Worm (Caenorhabditis elegans): Measurements from ENCODE around the gene nas-20.

nas-20 gene

DNA sequence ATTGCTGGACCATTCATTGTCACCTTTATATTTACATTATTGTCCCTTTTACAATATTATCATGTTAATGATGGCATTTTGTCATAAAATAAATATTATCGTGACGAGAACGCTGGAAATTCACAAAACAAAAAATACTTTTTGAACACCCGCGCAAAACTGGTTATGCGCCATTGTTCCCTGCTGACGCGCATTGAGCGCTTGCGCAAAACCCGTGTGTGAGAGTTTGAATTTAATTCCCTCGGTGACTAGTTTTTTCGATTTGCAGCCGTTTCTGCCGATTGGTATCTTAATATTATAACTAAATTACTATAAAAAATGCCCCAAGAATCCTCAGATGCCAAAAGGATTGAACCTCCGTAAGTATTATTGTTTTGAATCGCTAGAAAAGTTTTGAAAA, 49.3 kb upstream of the nas-20 start, which contains the start of gene pafo-1 (continued):
- no peak for TF ChIP-seq die-1 (tag; optimal IDR thresholded peaks at IDR 0.05)
- peak; percentile 69 for TF ChIP-seq ztf-26 (tag; optimal IDR thresholded peaks at IDR 0.05)
- TF ChIP-seq madf-10 (tag; optimal IDR thresholded peaks at IDR 0.05) = no peak
- peak; percentile 66 for TF ChIP-seq tbp1 (GFP tag; optimal IDR thresholded peaks at IDR 0.05)
- peak; percentile 89 for TF ChIP-seq attf-5 (GFP tag; optimal IDR thresholded peaks at IDR 0.05)
- peak; percentile 16 for TF ChIP-seq pha-4 (tag; optimal IDR thresholded peaks at IDR 0.05)
- no peak for TF ChIP-seq aptf-2 (GFP tag; conservative IDR thresholded peaks at IDR 0.05)
- TF ChIP-seq let-526 (GFP tag; IDR thresholded peaks at IDR 0.05) = peak; percentile 64; the same call in 1 of the 2 replicates
- TF ChIP-seq ets-4 (GFP tag; optimal IDR thresholded peaks at IDR 0.05) = no peak
- TF ChIP-seq ceh-91 (GFP tag; IDR thresholded peaks at IDR 0.05) = peak; percentile 35; the same call in 1 of the 2 replicates
- TF ChIP-seq lir-1 (GFP tag; conservative IDR thresholded peaks at IDR 0.05) = 0 out of 2 replicates have a peak, but pooled peaks have one; percentile 42
- TF ChIP-seq zim-3 (tag; optimal IDR thresholded peaks at IDR 0.05) = no peak
- TF ChIP-seq F39B2.1 (GFP tag; IDR thresholded peaks at IDR 0.05) = no peak
- TF ChIP-seq gei-17 (GFP tag; optimal IDR thresholded peaks at IDR 0.05) = no peak
- peak; percentile 84 for TF ChIP-seq ceh-100 (GFP tag; IDR thresholded peaks at IDR 0.05)
- TF ChIP-seq zfh-2 (GFP tag; conservative IDR thresholded peaks at IDR 0.05) = no peak
- TF ChIP-seq rcor-1 (GFP tag; IDR thresholded peaks at IDR 0.05) = peak; percentile 88
- TF ChIP-seq nhr-80 (tag; optimal IDR thresholded peaks at IDR 0.05) = peak; percentile 27
- TF ChIP-seq ccch-3 (GFP tag; optimal IDR thresholded peaks at IDR 0.05) = no peak
- TF ChIP-seq madf-6 (GFP tag; IDR thresholded peaks at IDR 0.05) = peak; percentile 81
- no peak for TF ChIP-seq nhr-27 (tag; optimal IDR thresholded peaks at IDR 0.05)
- no peak for TF ChIP-seq lsy-27 (tag; optimal IDR thresholded peaks at IDR 0.05; ENCODE audit: borderline replicate concordance, insufficient read depth)
- TF ChIP-seq hsf-1 (GFP tag; IDR thresholded peaks at IDR 0.05) = no peak
- TF ChIP-seq hmg-20 (GFP tag; IDR thresholded peaks at IDR 0.05) = peak; percentile 72
- TF ChIP-seq mcd-1 (GFP tag; IDR thresholded peaks at IDR 0.05) = peak; percentile 91
- peak; percentile 10 for TF ChIP-seq F10E7.11 (tag; optimal IDR thresholded peaks at IDR 0.05)
- TF ChIP-seq rec-8 (tag; optimal IDR thresholded peaks at IDR 0.05) = no peak
- TF ChIP-seq dpl-1 (GFP tag; optimal IDR thresholded peaks at IDR 0.05) = peak; percentile 95
- TF ChIP-seq ceh-79 (tag; optimal IDR thresholded peaks at IDR 0.05) = no peak
- TF ChIP-seq madf-3 (GFP tag; IDR thresholded peaks at IDR 0.05) = peak; percentile 76; the same call in 1 of the 2 replicates
- peak; percentile 90 for TF ChIP-seq efl-1 (GFP tag; optimal IDR thresholded peaks at IDR 0.05)
- peak; percentile 65 for TF ChIP-seq xnd-1 (tag; optimal IDR thresholded peaks at IDR 0.05)
- no peak for TF ChIP-seq nfya-2 (GFP tag; IDR thresholded peaks at IDR 0.05)
- peak; percentile 62; the same call in 1 of the 2 replicates for TF ChIP-seq attf-3 (GFP tag; conservative IDR thresholded peaks at IDR 0.05)
- TF ChIP-seq lin-26 (GFP tag; IDR thresholded peaks at IDR 0.05) = no peak
- no peak for TF ChIP-seq egl-18 (GFP tag; IDR thresholded peaks at IDR 0.05)
- TF ChIP-seq unc-62 (GFP tag; optimal IDR thresholded peaks at IDR 0.05) = no peak
- TF ChIP-seq ceh-27 (GFP tag; optimal IDR thresholded peaks at IDR 0.05) = peak; percentile 71
- peak; percentile 95 for TF ChIP-seq dox-1 (GFP tag; IDR thresholded peaks at IDR 0.05)
- 0 out of 2 replicates have a peak, but pooled peaks have one; percentile 58 for TF ChIP-seq ztf-25 (GFP tag; IDR thresholded peaks at IDR 0.05)
- TF ChIP-seq madf-8 (GFP tag; conservative IDR thresholded peaks at IDR 0.05) = peak; percentile 61
- TF ChIP-seq hmg-1.2 (GFP tag; IDR thresholded peaks at IDR 0.05) = peak; percentile 64
- TF ChIP-seq ceh-58 (GFP tag; IDR thresholded peaks at IDR 0.05) = no peak
- no peak for TF ChIP-seq mes-4 (tag; optimal IDR thresholded peaks at IDR 0.05)
- TF ChIP-seq ztf-18 (tag; optimal IDR thresholded peaks at IDR 0.05) = peak; percentile 99
- TF ChIP-seq B0019.2 (GFP tag; conservative IDR thresholded peaks at IDR 0.05) = no peak
- TF ChIP-seq D2030.7 (GFP tag; IDR thresholded peaks at IDR 0.05) = peak; percentile 85
- TF ChIP-seq hlh-12 (tag; optimal IDR thresholded peaks at IDR 0.05) = no peak
- 0 out of 2 replicates have a peak, but pooled peaks have one; percentile 12 for TF ChIP-seq Y67H2A.10 (GFP tag; conservative IDR thresholded peaks at IDR 0.05)
